Worm (Caenorhabditis elegans) whole organism, L2 larva: ENCODE measurements around the gene T01H3.3.

ENCODE experiments used
- C34F6.9 ChIP-seq: fragments of 150-350 bp; optimal IDR thresholded peaks from 2 replicates; lab custom pipeline; 2014; ENCODE audit warnings: missing biosample characterization, missing genetic modification characterization
- F13H6.1 ChIP-seq: sonication (generic microtip); optimal IDR thresholded peaks from 2 replicates; lab custom pipeline; 2016; ENCODE audit warnings: missing genetic modification characterization, missing compliant biosample characterization
- R02D3.7 ChIP-seq: fragments of 150-350 bp; optimal IDR thresholded peaks from 2 replicates; lab custom pipeline; 2014; ENCODE audit warnings: missing biosample characterization, missing genetic modification characterization
- ZK546.5 ChIP-seq: sonication (generic microtip); optimal IDR thresholded peaks from 2 replicates; lab custom pipeline; 2017; ENCODE audit warnings: missing biosample characterization, missing genetic modification characterization
- alr-1 ChIP-seq: fragments of 150-350 bp; optimal IDR thresholded peaks from 2 replicates; lab custom pipeline; 2014; ENCODE audit warnings: missing biosample characterization, missing genetic modification characterization
- aly-2 ChIP-seq: fragments of 150-350 bp; optimal IDR thresholded peaks from 2 replicates; lab custom pipeline; 2014; ENCODE audit warnings: missing biosample characterization, missing genetic modification characterization
- ama-1 ChIP-seq: fragments of 150-350 bp; optimal IDR thresholded peaks from 2 replicates; lab custom pipeline; 2018; ENCODE audit warnings: inconsistent platforms
- ceh-16 ChIP-seq: fragments of 150-350 bp; optimal IDR thresholded peaks from 2 replicates; lab custom pipeline; 2014; ENCODE audit warnings: missing biosample characterization, missing genetic modification characterization
- ceh-82 ChIP-seq: fragments of 150-350 bp; optimal IDR thresholded peaks from 2 replicates; lab custom pipeline; 2014; ENCODE audit warnings: missing biosample characterization, missing genetic modification characterization
- crh-2 ChIP-seq: sonication (generic microtip); optimal IDR thresholded peaks from 2 replicates; lab custom pipeline; 2017; ENCODE audit warnings: missing biosample characterization, missing genetic modification characterization
- dmd-4 ChIP-seq: sonication (generic microtip); optimal IDR thresholded peaks from 2 replicates; lab custom pipeline; 2017; ENCODE audit warnings: missing biosample characterization, missing genetic modification characterization
- egl-27 ChIP-seq: sonication (generic microtip); optimal IDR thresholded peaks from 3 replicates; lab custom pipeline; 2017; ENCODE audit warnings: missing biosample characterization, missing genetic modification reagents, missing genetic modification characterization
- elt-1 ChIP-seq: fragments of 150-350 bp; optimal IDR thresholded peaks from 2 replicates; lab custom pipeline; 2014; ENCODE audit warnings: missing biosample characterization, missing genetic modification characterization
- elt-3 ChIP-seq: sonication (generic microtip); optimal IDR thresholded peaks from 2 replicates; lab custom pipeline; 2017; ENCODE audit warnings: missing biosample characterization, missing genetic modification characterization
- fos-1 ChIP-seq: fragments of 150-350 bp; optimal IDR thresholded peaks from 2 replicates; lab custom pipeline; 2014; ENCODE audit warnings: missing biosample characterization, missing genetic modification characterization
- gmeb-1 ChIP-seq: fragments of 150-350 bp; optimal IDR thresholded peaks from 2 replicates; lab custom pipeline; 2014; ENCODE audit warnings: missing biosample characterization, missing genetic modification characterization
- lin-11 ChIP-seq: fragments of 150-350 bp; sonication (generic microtip); optimal IDR thresholded peaks from 2 replicates; lab custom pipeline; 2014; ENCODE audit warnings: missing biosample characterization, missing genetic modification characterization, inconsistent platforms, mixed read lengths
- lin-39 ChIP-seq: fragments of 150-350 bp; optimal IDR thresholded peaks from 2 replicates; lab custom pipeline; 2014; ENCODE audit warnings: missing biosample characterization, missing genetic modification reagents, missing genetic modification characterization
- lsy-2 ChIP-seq, 2 experiments: fragments of 150-350 bp in 1 of 2; sonication (generic microtip) in 1 of 2; optimal IDR thresholded peaks; 2 replicates each; lab custom pipeline; 2014 to 2017; ENCODE audit warnings: missing biosample characterization in 2 of 2, missing genetic modification characterization in 2 of 2
- mab-5 ChIP-seq: fragments of 150-350 bp; optimal IDR thresholded peaks from 2 replicates; lab custom pipeline; 2014; ENCODE audit warnings: missing biosample characterization, missing genetic modification characterization
- nhr-10 ChIP-seq: sonication (generic microtip); optimal IDR thresholded peaks from 2 replicates; lab custom pipeline; 2017; ENCODE audit warnings: missing biosample characterization, missing genetic modification characterization
- nhr-11 ChIP-seq: fragments of 150-350 bp; optimal IDR thresholded peaks from 2 replicates; lab custom pipeline; 2014; ENCODE audit warnings: missing biosample characterization, missing genetic modification characterization
- nhr-12 ChIP-seq: fragments of 150-350 bp; optimal IDR thresholded peaks from 2 replicates; lab custom pipeline; 2014; ENCODE audit warnings: missing biosample characterization, missing genetic modification characterization
- nhr-129 ChIP-seq: fragments of 150-350 bp; optimal IDR thresholded peaks from 2 replicates; lab custom pipeline; 2014; ENCODE audit warnings: missing biosample characterization, missing genetic modification characterization
- nhr-21 ChIP-seq: fragments of 150-350 bp; optimal IDR thresholded peaks from 2 replicates; lab custom pipeline; 2014; ENCODE audit warnings: missing biosample characterization, missing genetic modification characterization
- nhr-23 ChIP-seq: fragments of 150-350 bp; optimal IDR thresholded peaks from 2 replicates; lab custom pipeline; 2014; ENCODE audit warnings: missing biosample characterization, missing genetic modification reagents, missing genetic modification characterization
- nhr-25 ChIP-seq: fragments of 150-350 bp; sonication (generic microtip); optimal IDR thresholded peaks from 3 replicates; lab custom pipeline; 2014; ENCODE audit warnings: missing biosample characterization, missing genetic modification characterization
- nhr-6 ChIP-seq: fragments of 150-350 bp; optimal IDR thresholded peaks from 2 replicates; lab custom pipeline; 2014; ENCODE audit warnings: missing biosample characterization, missing genetic modification characterization
- nhr-77 ChIP-seq: fragments of 150-350 bp; optimal IDR thresholded peaks from 2 replicates; lab custom pipeline; 2014; ENCODE audit warnings: missing biosample characterization, missing genetic modification characterization
- peb-1 ChIP-seq: fragments of 150-350 bp; optimal IDR thresholded peaks from 2 replicates; lab custom pipeline; 2014; ENCODE audit warnings: missing biosample characterization, missing genetic modification characterization
- skn-1 ChIP-seq: sonication (generic microtip); optimal IDR thresholded peaks from 2 replicates; lab custom pipeline; 2017; ENCODE audit warnings: missing biosample characterization, missing genetic modification characterization
- sma-3 ChIP-seq: sonication (generic microtip); optimal IDR thresholded peaks from 2 replicates; lab custom pipeline; 2016; ENCODE audit warnings: missing genetic modification reagents, missing genetic modification characterization, missing compliant biosample characterization
- sma-9 ChIP-seq, 2 experiments: fragments of 150-350 bp in 1 of 2; sonication (generic microtip) in 1 of 2; optimal IDR thresholded peaks; 2 replicates each; lab custom pipeline; 2014 to 2016; ENCODE audit warnings: missing genetic modification characterization in 2 of 2, mild to moderate bottlenecking in 1 of 2, missing biosample characterization in 1 of 2, missing compliant biosample characterization in 1 of 2, missing genetic modification reagents in 1 of 2, moderate library complexity in 1 of 2
- unc-39 ChIP-seq: fragments of 150-350 bp; optimal IDR thresholded peaks from 2 replicates; lab custom pipeline; 2014; ENCODE audit warnings: missing biosample characterization, missing genetic modification characterization
- unc-55 ChIP-seq: fragments of 150-350 bp; sonication (generic microtip); optimal IDR thresholded peaks from 3 replicates; lab custom pipeline; 2014; ENCODE audit warnings: missing biosample characterization, missing genetic modification reagents, missing genetic modification characterization
- unc-62 ChIP-seq: fragments of 150-350 bp; optimal IDR thresholded peaks from 2 replicates; lab custom pipeline; 2014; ENCODE audit warnings: missing biosample characterization, missing genetic modification reagents, missing genetic modification characterization
- ztf-1 ChIP-seq: fragments of 200-800 bp; sonication (Bioruptor generic); conservative IDR thresholded peaks from 2 replicates; pipeline ENCODE4 v1.3.6; 2022; ENCODE audit warnings: missing genetic modification characterization, missing compliant biosample characterization
- ztf-11 ChIP-seq: sonication (generic microtip); optimal IDR thresholded peaks from 2 replicates; lab custom pipeline; 2017; ENCODE audit warnings: missing biosample characterization, missing genetic modification characterization
- ztf-4 ChIP-seq: fragments of 150-350 bp; optimal IDR thresholded peaks from 2 replicates; lab custom pipeline; 2014; ENCODE audit warnings: missing biosample characterization, missing genetic modification characterization

The T01H3.3 gene

ce11 chrII:7884898-7885297 is 11.2 kb upstream of the T01H3.3 start:
- peak; percentile 23 for TF ChIP-seq lin-11 (tag; lab: Kevin White, UChicago)
- no peak for TF ChIP-seq elt-1 (tag; lab: Kevin White, UChicago)
- TF ChIP-seq gmeb-1 (tag; lab: Kevin White, UChicago), result no peak
- TF ChIP-seq lsy-2 (tag; optimal IDR thresholded peaks at IDR 0.05; lab: Kevin White, UChicago), result peak in 1 of 2 experiments; percentile 38
- TF ChIP-seq unc-55 (GFP tag; lab: Kevin White, UChicago), result peak; percentile 95
- no peak for TF ChIP-seq ztf-11
- TF ChIP-seq aly-2 (tag; lab: Kevin White, UChicago), result no peak
- peak; percentile 20 for TF ChIP-seq nhr-129 (tag; lab: Kevin White, UChicago)
- TF ChIP-seq C34F6.9 (tag; lab: Kevin White, UChicago), result peak; percentile 65
- TF ChIP-seq crh-2 (tag; lab: Kevin White, UChicago), result no peak

- TF ChIP-seq ztf-1 (GFP tag; lab: Robert Waterston, UW) (no peak), lsy-2 (tag; optimal IDR thresholded peaks at IDR 0.05; lab: Kevin White, UChicago) (peak in 1 of 2 experiments; percentile 53), ceh-82 (tag; lab: Kevin White, UChicago) (no peak), unc-62 (GFP tag; lab: Kevin White, UChicago) (no peak)
Measured at ce11 chrII:7880373-7880862, 6.7 kb upstream of the T01H3.3 start, which contains the start of gene perm-1. Gene perm-1, plus strand, starts transcription at chrII:7880812.

- TF ChIP-seq nhr-23 (tag; lab: Kevin White, UChicago) (no peak), alr-1 (no peak), ztf-11 (no peak), unc-39 (no peak), C34F6.9 (tag; lab: Kevin White, UChicago) (no peak), fos-1 (tag; lab: Kevin White, UChicago) (peak; percentile 62), lsy-2 (tag; optimal IDR thresholded peaks at IDR 0.05; lab: Kevin White, UChicago) (peak in 1 of 2 experiments; percentile 12), nhr-129 (tag; lab: Kevin White, UChicago) (peak; percentile 5), lin-11 (tag; lab: Kevin White, UChicago) (no peak), ceh-82 (tag; lab: Kevin White, UChicago) (no peak), unc-55 (GFP tag; lab: Kevin White, UChicago) (peak; percentile 16), elt-3 (tag; lab: Kevin White, UChicago) (no peak), nhr-6 (tag; lab: Kevin White, UChicago) (no peak)
- TF ChIP-seq, all 48 proteins: peak for 4
Measured at ce11 chrII:7879266-7879718, 5.6 kb upstream of the T01H3.3 start, which contains the start of the genes vha-4 and T01H3.5. Gene vha-4, minus strand, starts transcription at chrII:7879316. Gene T01H3.5, plus strand, starts transcription at chrII:7879616.

- no peak for TF ChIP-seq egl-27 (tag; lab: Kevin White, UChicago)
- peak; percentile 3 for TF ChIP-seq crh-2 (tag; lab: Kevin White, UChicago)
- no peak for TF ChIP-seq unc-39
- peak in 1 of 2 experiments; percentile 12 for TF ChIP-seq lsy-2 (tag; optimal IDR thresholded peaks at IDR 0.05; lab: Kevin White, UChicago)
- peak; percentile 2 for TF ChIP-seq ama-1 (lab: Kevin White, UChicago)
- TF ChIP-seq, all 48 proteins: peak for 3
Measured at ce11 chrII:7877744-7878468, 4.2 kb upstream of the T01H3.3 start, which contains the start of gene T01H3.2. Gene T01H3.2, minus strand, starts transcription at chrII:7877994.

- TF ChIP-seq lin-39 (tag; lab: Kevin White, UChicago) (no peak), ztf-11 (no peak), mab-5 (tag; lab: Kevin White, UChicago) (no peak), unc-62 (GFP tag; lab: Kevin White, UChicago) (no peak), R02D3.7 (no peak), ztf-4 (no peak), ztf-1 (GFP tag; lab: Robert Waterston, UW) (no peak), alr-1 (no peak), lsy-2 (tag; optimal IDR thresholded peaks at IDR 0.05; lab: Kevin White, UChicago) (peak; percentile 81 to 97), F13H6.1 (tag; lab: Kevin White, UChicago) (peak; percentile 17), sma-9 (GFP tag; optimal IDR thresholded peaks at IDR 0.05; lab: Kevin White, UChicago) (no peak), sma-9 (tag; optimal IDR thresholded peaks at IDR 0.05; lab: Kevin White, UChicago) (no peak), peb-1 (no peak), nhr-129 (tag; lab: Kevin White, UChicago) (peak; percentile 78), ceh-16 (tag; lab: Kevin White, UChicago) (no peak), skn-1 (tag; lab: Kevin White, UChicago) (no peak), nhr-12 (tag; lab: Kevin White, UChicago) (no peak), egl-27 (tag; lab: Kevin White, UChicago) (no peak), nhr-11 (no peak), nhr-21 (tag; lab: Kevin White, UChicago) (no peak), dmd-4 (tag; lab: Kevin White, UChicago) (no peak), aly-2 (tag; lab: Kevin White, UChicago) (no peak), ceh-82 (tag; lab: Kevin White, UChicago) (no peak), nhr-23 (tag; lab: Kevin White, UChicago) (no peak), nhr-25 (peak; percentile 13), lin-11 (tag; lab: Kevin White, UChicago) (no peak), sma-3 (GFP tag; lab: Kevin White, UChicago) (peak; percentile 30), nhr-10 (tag; lab: Kevin White, UChicago) (no peak), C34F6.9 (tag; lab: Kevin White, UChicago) (peak; percentile 53), ZK546.5 (tag; lab: Kevin White, UChicago) (no peak), nhr-77 (tag; lab: Kevin White, UChicago) (no peak), nhr-6 (tag; lab: Kevin White, UChicago) (no peak), crh-2 (tag; lab: Kevin White, UChicago) (peak; percentile 21)
Measured at ce11 chrII:7870632-7871031, 3.1 kb downstream of the T01H3.3 start.
